Fruit fly (Drosophila melanogaster) whole organism, embryonic: ENCODE measurements around the gene wrm2.

Experiments
- Bdp1 ChIP-seq: fragments of 200-800 bp; sonication (Bioruptor generic); optimal IDR thresholded peaks from 3 replicates; lab custom pipeline; 2016; ENCODE audit warnings: missing biosample characterization, missing genetic modification characterization
- C15 ChIP-seq: fragments of 200-800 bp; sonication (Bioruptor generic); IDR thresholded peaks from 3 replicates; pipeline ENCODE4 v1.3.6; 2022; ENCODE audit warnings: missing biosample characterization, missing genetic modification characterization
- CG10431 ChIP-seq: fragments of 200-800 bp; sonication (Bioruptor generic); optimal IDR thresholded peaks from 3 replicates; lab custom pipeline; 2018; ENCODE audit warnings: missing biosample characterization, mild to moderate bottlenecking, missing genetic modification characterization
- CG10543 ChIP-seq: fragments of 200-800 bp; sonication (Bioruptor generic); optimal IDR thresholded peaks from 3 replicates; lab custom pipeline; 2017; ENCODE audit warnings: missing biosample characterization, mild to moderate bottlenecking, missing genetic modification characterization, moderate library complexity
- CG10979 ChIP-seq: fragments of 200-800 bp; sonication (Bioruptor generic); optimal IDR thresholded peaks from 2 replicates; lab custom pipeline; 2018; ENCODE audit warnings: missing biosample characterization, mild to moderate bottlenecking, missing genetic modification characterization, moderate library complexity
- CG12769 ChIP-seq: fragments of 200-800 bp; sonication (Bioruptor generic); optimal IDR thresholded peaks from 2 replicates; lab custom pipeline; 2019; ENCODE audit warnings: missing biosample characterization, mild to moderate bottlenecking, missing genetic modification characterization, moderate library complexity
- CG13123 ChIP-seq: fragments of 200-800 bp; sonication (Bioruptor generic); optimal IDR thresholded peaks from 2 replicates; lab custom pipeline; 2016; ENCODE audit warnings: missing biosample characterization, missing genetic modification characterization
- CG13894 ChIP-seq: fragments of 200-800 bp; sonication (Bioruptor generic); optimal IDR thresholded peaks from 3 replicates; lab custom pipeline; 2018; ENCODE audit warnings: missing biosample characterization, mild to moderate bottlenecking, missing genetic modification characterization, moderate library complexity
- CG14014 ChIP-seq: fragments of 200-800 bp; sonication (Bioruptor generic); IDR thresholded peaks from 2 replicates; pipeline ENCODE4 v1.3.6; 2022; ENCODE audit warnings: missing biosample characterization, missing genetic modification characterization
- CG16813 ChIP-seq: fragments of 200-800 bp; sonication (Bioruptor generic); IDR thresholded peaks from 3 replicates; pipeline ENCODE4 v1.3.6; 2022; ENCODE audit warnings: missing biosample characterization, missing genetic modification characterization; ENCODE audit not compliant: partially characterized antibody
- CG17328 ChIP-seq: fragments of 200-800 bp; sonication (Bioruptor generic); IDR thresholded peaks from 2 replicates; pipeline ENCODE4 v1.3.6; 2022; ENCODE audit warnings: missing biosample characterization, missing genetic modification characterization
- CG17385 ChIP-seq: fragments of 200-800 bp; sonication (Bioruptor generic); optimal IDR thresholded peaks from 3 replicates; lab custom pipeline; 2018; ENCODE audit warnings: missing biosample characterization, mild to moderate bottlenecking, missing genetic modification characterization
- CG1832 ChIP-seq: fragments of 200-800 bp; sonication (Bioruptor generic); optimal IDR thresholded peaks from 2 replicates; lab custom pipeline; 2017; ENCODE audit warnings: missing biosample characterization, mild to moderate bottlenecking, missing genetic modification characterization, inconsistent platforms
- CG18599 ChIP-seq: fragments of 200-800 bp; sonication (Bioruptor generic); optimal IDR thresholded peaks from 3 replicates; lab custom pipeline; 2017; ENCODE audit warnings: missing biosample characterization, missing genetic modification characterization, mild to moderate bottlenecking, moderate library complexity, missing genetic modification reagents
- CG2199 ChIP-seq: fragments of 200-800 bp; sonication (Bioruptor generic); IDR thresholded peaks from 3 replicates; pipeline ENCODE4 v1.3.6; 2022; ENCODE audit warnings: missing biosample characterization, missing genetic modification characterization
- CG2712 ChIP-seq: fragments of 200-800 bp; optimal IDR thresholded peaks from 3 replicates; lab custom pipeline; 2019; ENCODE audit warnings: missing biosample characterization, mild to moderate bottlenecking, missing genetic modification characterization, moderate library complexity
- CG32767 ChIP-seq: fragments of 200-800 bp; sonication (Bioruptor generic); IDR thresholded peaks from 2 replicates; pipeline ENCODE4 v1.3.6; 2022; ENCODE audit warnings: missing biosample characterization, missing genetic modification characterization
- CG33557 ChIP-seq: fragments of 200-800 bp; sonication (Bioruptor generic); optimal IDR thresholded peaks from 2 replicates; lab custom pipeline; 2019; ENCODE audit warnings: missing biosample characterization, mild to moderate bottlenecking, missing genetic modification characterization, moderate library complexity
- CG4424 ChIP-seq: fragments of 200-800 bp; sonication (Bioruptor generic); optimal IDR thresholded peaks from 3 replicates; lab custom pipeline; 2016; ENCODE audit warnings: missing biosample characterization, missing genetic modification characterization
- CG8290 ChIP-seq, 3 experiments: fragments of 200-800 bp; sonication (Bioruptor generic); optimal IDR thresholded peaks; 2 replicates each; lab custom pipeline; 2016 to 2019; ENCODE audit warnings: missing biosample characterization in 3 of 3, missing genetic modification characterization in 3 of 3, mild to moderate bottlenecking in 2 of 3, moderate library complexity in 1 of 3
- CG8388 ChIP-seq: fragments of 200-800 bp; sonication (Bioruptor generic); optimal IDR thresholded peaks from 2 replicates; lab custom pipeline; 2019; ENCODE audit warnings: missing biosample characterization, mild to moderate bottlenecking, missing genetic modification characterization, moderate library complexity
- CG8944 ChIP-seq: fragments of 200-800 bp; sonication (Bioruptor generic); optimal IDR thresholded peaks from 3 replicates; lab custom pipeline; 2016; ENCODE audit warnings: missing biosample characterization, missing genetic modification characterization
- CTCF ChIP-seq: fragments of 200-800 bp; sonication (Bioruptor generic); optimal IDR thresholded peaks from 2 replicates; lab custom pipeline; 2017; ENCODE audit warnings: missing biosample characterization, mild to moderate bottlenecking, missing genetic modification characterization, moderate library complexity
- Hr51 ChIP-seq, 2 experiments: fragments of 200-800 bp; sonication (Bioruptor generic); optimal IDR thresholded peaks; 2 replicates in 1 of 2; 3 replicates in 1 of 2; lab custom pipeline; 2016 to 2018; ENCODE audit warnings: missing biosample characterization in 2 of 2, missing genetic modification characterization in 2 of 2, mild to moderate bottlenecking in 1 of 2, moderate library complexity in 1 of 2
- Pdp1 ChIP-seq, 2 experiments: fragments of 200-800 bp; sonication (Bioruptor generic); optimal IDR thresholded peaks; 3 replicates each; lab custom pipeline; 2016; ENCODE audit warnings: missing biosample characterization in 2 of 2, missing genetic modification characterization in 2 of 2, mild to moderate bottlenecking in 1 of 2, moderate library complexity in 1 of 2
- Sox102F ChIP-seq: fragments of 200-800 bp; sonication (Bioruptor generic); optimal IDR thresholded peaks from 2 replicates; lab custom pipeline; 2018; ENCODE audit warnings: missing biosample characterization, mild to moderate bottlenecking, missing genetic modification characterization, moderate library complexity
- Sry-δ ChIP-seq: fragments of 200-800 bp; sonication (Bioruptor generic); optimal IDR thresholded peaks from 2 replicates; lab custom pipeline; 2016; ENCODE audit warnings: missing biosample characterization, missing genetic modification characterization
- TFAM ChIP-seq: fragments of 200-800 bp; sonication (Bioruptor generic); optimal IDR thresholded peaks from 2 replicates; lab custom pipeline; 2017; ENCODE audit warnings: missing biosample characterization, missing genetic modification characterization, inconsistent platforms
- abd-A ChIP-seq: fragments of 200-800 bp; sonication (Bioruptor generic); optimal IDR thresholded peaks from 3 replicates; lab custom pipeline; 2019; ENCODE audit warnings: missing biosample characterization, mild to moderate bottlenecking, missing genetic modification characterization, moderate library complexity
- ara ChIP-seq: fragments of 200-800 bp; sonication (Bioruptor generic); IDR thresholded peaks from 2 replicates; pipeline ENCODE4 v1.3.6; 2022; ENCODE audit warnings: missing biosample characterization, missing genetic modification characterization
- chm ChIP-seq: fragments of 200-800 bp; sonication (Bioruptor generic); IDR thresholded peaks from 2 replicates; pipeline ENCODE4 v1.3.6; 2022; ENCODE audit warnings: missing biosample characterization, missing genetic modification characterization
- ci ChIP-seq: fragments of 200-800 bp; sonication (Bioruptor generic); IDR thresholded peaks from 3 replicates; pipeline ENCODE4 v1.3.6; 2022; ENCODE audit warnings: missing biosample characterization, missing genetic modification characterization
- crol ChIP-seq: fragments of 200-800 bp; sonication (Bioruptor generic); IDR thresholded peaks from 2 replicates; pipeline ENCODE4 v1.3.6; 2022; ENCODE audit warnings: missing biosample characterization, missing genetic modification characterization
- eve ChIP-seq, 2 experiments: fragments of >200 bp; optimal IDR thresholded peaks; 2 replicates each; lab custom pipeline; 2017; ENCODE audit warnings: missing biosample characterization in 2 of 2, missing genetic modification characterization in 2 of 2
- fd96Cb ChIP-seq: fragments of 200-800 bp; sonication (Bioruptor generic); optimal IDR thresholded peaks from 2 replicates; lab custom pipeline; 2018; ENCODE audit warnings: missing biosample characterization, mild to moderate bottlenecking, missing genetic modification characterization, moderate library complexity
- fru ChIP-seq: fragments of >200 bp; optimal IDR thresholded peaks from 2 replicates; lab custom pipeline; 2017
- gcm ChIP-seq: fragments of 200-800 bp; sonication (Bioruptor generic); optimal IDR thresholded peaks from 2 replicates; lab custom pipeline; 2019; ENCODE audit warnings: missing biosample characterization, mild to moderate bottlenecking, missing genetic modification characterization, moderate library complexity
- insv ChIP-seq, 2 experiments: fragments of 200-800 bp; sonication (Bioruptor generic); optimal IDR thresholded peaks; 3 replicates each; lab custom pipeline; 2016 to 2018; ENCODE audit warnings: missing biosample characterization in 2 of 2, missing genetic modification characterization in 2 of 2
- nerfin-1 ChIP-seq: fragments of 200-800 bp; sonication (Bioruptor generic); optimal IDR thresholded peaks from 3 replicates; lab custom pipeline; 2019; ENCODE audit warnings: missing biosample characterization, mild to moderate bottlenecking, missing genetic modification characterization, moderate library complexity
- onecut ChIP-seq: fragments of 200-800 bp; sonication (Bioruptor generic); IDR thresholded peaks from 2 replicates; pipeline ENCODE4 v1.3.6; 2022; ENCODE audit warnings: missing biosample characterization, missing genetic modification characterization
- phol ChIP-seq: fragments of 200-800 bp; sonication (Bioruptor generic); optimal IDR thresholded peaks from 3 replicates; lab custom pipeline; 2018; ENCODE audit warnings: missing biosample characterization, mild to moderate bottlenecking, missing genetic modification characterization, moderate library complexity
- pros ChIP-seq: fragments of 200-800 bp; sonication (Bioruptor generic); optimal IDR thresholded peaks from 3 replicates; lab custom pipeline; 2019; ENCODE audit warnings: missing biosample characterization, mild to moderate bottlenecking, missing genetic modification characterization, moderate library complexity
- repo ChIP-seq: fragments of 200-800 bp; sonication (Bioruptor generic); optimal IDR thresholded peaks from 2 replicates; lab custom pipeline; 2016; ENCODE audit warnings: missing biosample characterization, missing genetic modification characterization
- seq ChIP-seq: fragments of 200-800 bp; sonication (Bioruptor generic); IDR thresholded peaks from 2 replicates; pipeline ENCODE4 v1.3.6; 2022; ENCODE audit warnings: missing biosample characterization, missing genetic modification characterization
- slbo ChIP-seq: fragments of 200-800 bp; sonication (Bioruptor generic); IDR thresholded peaks from 2 replicates; pipeline ENCODE4 v1.3.6; 2022; ENCODE audit warnings: missing biosample characterization, missing genetic modification characterization
- stc ChIP-seq: fragments of 200-800 bp; sonication (Bioruptor generic); IDR thresholded peaks from 2 replicates; pipeline ENCODE4 v1.3.6; 2022; ENCODE audit warnings: missing biosample characterization, missing genetic modification characterization
- zf30C ChIP-seq: fragments of 200-800 bp; sonication (Bioruptor generic); optimal IDR thresholded peaks from 3 replicates; lab custom pipeline; 2018; ENCODE audit warnings: missing biosample characterization, mild to moderate bottlenecking, missing genetic modification characterization

The wrm2 gene

dm6 chr3L:7367798-7368678 lies 33.0 kb upstream of the wrm2 start (continued):
- TF ChIP-seq CG1832 (GFP tag; lab: Kevin White, UChicago) (no peak), CG10543 (peak; percentile 27), insv (GFP tag; optimal IDR thresholded peaks at IDR 0.05; lab: Kevin White, UChicago) (peak; percentile 11 to 92), onecut (GFP tag; lab: Robert Waterston, UW) (0 out of 2 replicates have a peak, but pooled peaks have one; percentile 25), CG13894 (tag; lab: Kevin White, UChicago) (no peak), chm (GFP tag; lab: Robert Waterston, UW) (0 out of 2 replicates have a peak, but pooled peaks have one; percentile 8), CG18599 (GFP tag; lab: Kevin White, UChicago) (peak; percentile 53), ci (GFP tag; lab: Robert Waterston, UW) (peak; percentile 80; the same call in 2 of the 3 replicates), Pdp1 (GFP tag; optimal IDR thresholded peaks at IDR 0.05; lab: Kevin White, UChicago) (peak in 1 of 2 experiments; percentile 49), ara (GFP tag; lab: Robert Waterston, UW) (0 out of 2 replicates have a peak, but pooled peaks have one; percentile 43), CG13123 (GFP tag; lab: Kevin White, UChicago) (no peak), nerfin-1 (tag; lab: Kevin White, UChicago) (peak; percentile 31), CG8944 (peak; percentile 6), CG10979 (tag; lab: Kevin White, UChicago) (peak; percentile 24), TFAM (GFP tag; lab: Kevin White, UChicago) (no peak), C15 (GFP tag; lab: Robert Waterston, UW) (no peak), CG17328 (GFP tag; lab: Robert Waterston, UW) (peak; percentile 33; the same call in 1 of the 2 replicates), seq (GFP tag; lab: Robert Waterston, UW) (no peak), CG12769 (peak; percentile 48), CG17385 (peak; percentile 94), eve (GFP tag; optimal IDR thresholded peaks at IDR 0.05; lab: Kevin White, UChicago) (no peak), CG10431 (GFP tag; lab: Kevin White, UChicago) (peak; percentile 1), CG8290 (GFP tag; optimal IDR thresholded peaks at IDR 0.05; lab: Kevin White, UChicago) (no peak), CG8290 (tag; optimal IDR thresholded peaks at IDR 0.05; lab: Kevin White, UChicago) (peak in 1 of 2 experiments; percentile 41), CG14014 (peak; percentile 24; the same call in 1 of the 2 replicates), Sry-δ (GFP tag; lab: Kevin White, UChicago) (peak; percentile 19), pros (GFP tag; lab: Kevin White, UChicago) (peak; percentile 70), Bdp1 (GFP tag; lab: Kevin White, UChicago) (no peak), CG2199 (GFP tag; lab: Robert Waterston, UW) (0 out of 3 replicates have a peak, but pooled peaks have one; percentile 67), CG32767 (peak; percentile 42; the same call in 1 of the 2 replicates), fru (lab: Kevin White, UChicago) (no peak), CG8388 (GFP tag; lab: Kevin White, UChicago) (no peak), crol (GFP tag; lab: Robert Waterston, UW) (peak; percentile 86; the same call in 1 of the 2 replicates), abd-A (tag; lab: Kevin White, UChicago) (peak; percentile 72), gcm (GFP tag; lab: Kevin White, UChicago) (peak; percentile 5), CTCF (peak; percentile 39), stc (GFP tag; lab: Robert Waterston, UW) (0 out of 2 replicates have a peak, but pooled peaks have one; percentile 38), repo (GFP tag; lab: Kevin White, UChicago) (peak; percentile 2), CG4424 (GFP tag; lab: Kevin White, UChicago) (peak; percentile 46), CG33557 (GFP tag; lab: Kevin White, UChicago) (no peak), fd96Cb (tag; lab: Kevin White, UChicago) (peak; percentile 29), Sox102F (GFP tag; lab: Kevin White, UChicago) (no peak), Hr51 (GFP tag; optimal IDR thresholded peaks at IDR 0.05; lab: Kevin White, UChicago) (peak in 1 of 2 experiments; percentile 40), slbo (GFP tag; lab: Robert Waterston, UW) (peak; percentile 45), CG16813 (peak; percentile 8; the same call in 1 of the 3 replicates), CG2712 (tag; lab: Kevin White, UChicago) (peak; percentile 96), phol (peak; percentile 40), zf30C (GFP tag; lab: Kevin White, UChicago) (peak; percentile 48)
